Worm (Caenorhabditis elegans): Measurements from ENCODE around the gene D1086.6.
A peak's percentile ranks its signal among the peaks of the same experiment; 100 is the strongest.
"Not testable (repeated sequence)": the region's sequence is repeated elsewhere in the genome, so short reads cannot be mapped to it uniquely, and the experiment has no call there.

DNA sequence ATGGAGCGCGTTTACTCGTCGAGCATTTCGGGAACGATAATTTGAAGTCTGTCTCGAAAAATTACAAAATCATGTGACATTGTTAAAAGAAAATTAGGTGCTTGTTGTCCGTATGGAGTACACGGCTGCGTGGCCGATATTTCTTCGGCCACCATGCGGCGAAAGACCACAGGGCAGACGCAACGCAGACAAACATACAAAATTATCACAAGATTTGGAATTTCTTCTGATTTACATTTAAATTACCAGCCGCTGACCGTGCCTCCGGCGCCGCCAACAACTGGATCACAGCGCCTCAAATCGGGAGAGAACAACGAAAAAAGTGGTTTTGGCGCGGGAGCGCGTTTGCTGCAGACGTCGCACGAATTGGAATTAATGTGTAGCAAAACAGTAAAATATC, 24.5 kb upstream of the D1086.6 start:
- not testable (repeated sequence) for TF ChIP-seq hmbx-1 (tag; optimal IDR thresholded peaks at IDR 0.05); ama-1 (optimal IDR thresholded peaks at IDR 0.05); tra-4 (tag; optimal IDR thresholded peaks at IDR 0.05); ceh-13 (GFP tag; optimal IDR thresholded peaks at IDR 0.05); aly-1 (tag; optimal IDR thresholded peaks at IDR 0.05); F13C5.2 (tag; optimal IDR thresholded peaks at IDR 0.05); hnd-1 (tag; optimal IDR thresholded peaks at IDR 0.05); ceh-36 (tag; optimal IDR thresholded peaks at IDR 0.05); B0310.2 (tag; optimal IDR thresholded peaks at IDR 0.05); sea-1 (GFP tag; conservative IDR thresholded peaks at IDR 0.05)
- TF ChIP-seq flt-1 (GFP tag; IDR thresholded peaks at IDR 0.05) (peak; percentile 53; the same call in 1 of the 2 replicates), scrt-1 (GFP tag; IDR thresholded peaks at IDR 0.05) (0 out of 2 replicates have a peak, but pooled peaks have one; percentile 53), pes-1 (GFP tag; IDR thresholded peaks at IDR 0.05) (peak; percentile 76; the same call in 1 of the 2 replicates), ets-7 (tag; optimal IDR thresholded peaks at IDR 0.05) (peak; percentile 35)

Data from whole organism, early embryonic.